Worm (Caenorhabditis elegans) whole organism, L1 larva: ENCODE data around the gene F20E11.18.
"Not testable (repeated sequence)": the region's sequence is repeated elsewhere in the genome, so short reads cannot be mapped to it uniquely, and the experiment has no call there.

Experiments
- C04F5.9 ChIP-seq: sonication (generic microtip); optimal IDR thresholded peaks from 2 replicates; lab custom pipeline; 2016; ENCODE audit warnings: missing genetic modification characterization, missing compliant biosample characterization
- C16A3.4 ChIP-seq: fragments of 150-350 bp; optimal IDR thresholded peaks from 2 replicates; lab custom pipeline; 2014; ENCODE audit warnings: missing biosample characterization, missing genetic modification characterization
- C34B4.2 ChIP-seq: sonication (generic microtip); optimal IDR thresholded peaks from 2 replicates; lab custom pipeline; 2017; ENCODE audit warnings: mild to moderate bottlenecking, missing genetic modification characterization, missing compliant biosample characterization
- F16B12.6 ChIP-seq: fragments of 150-350 bp; optimal IDR thresholded peaks from 2 replicates; lab custom pipeline; 2014; ENCODE audit warnings: missing biosample characterization, missing genetic modification characterization
- Y116A8C.19 ChIP-seq: sonication (generic microtip); optimal IDR thresholded peaks from 2 replicates; lab custom pipeline; 2016; ENCODE audit warnings: missing compliant biosample characterization, missing genetic modification characterization, borderline replicate concordance
- aha-1 ChIP-seq: fragments of 150-350 bp; optimal IDR thresholded peaks from 2 replicates; lab custom pipeline; 2014; ENCODE audit warnings: missing biosample characterization, missing genetic modification characterization
- blmp-1 ChIP-seq: fragments of 150-350 bp; optimal IDR thresholded peaks from 2 replicates; lab custom pipeline; 2014; ENCODE audit warnings: missing biosample characterization, missing genetic modification characterization
- ceh-63 ChIP-seq: fragments of 200-800 bp; sonication (Bioruptor generic); optimal IDR thresholded peaks from 2 replicates; lab custom pipeline; 2018; ENCODE audit warnings: mild to moderate bottlenecking, missing genetic modification characterization, missing compliant biosample characterization
- ceh-8 ChIP-seq: fragments of 200-800 bp; sonication (Bioruptor generic); optimal IDR thresholded peaks from 2 replicates; lab custom pipeline; 2018; ENCODE audit warnings: mild to moderate bottlenecking, missing genetic modification characterization, moderate library complexity, missing compliant biosample characterization
- ceh-82 ChIP-seq, 3 experiments: fragments of 150-350 bp in 1 of 3; sonication (generic microtip) in 2 of 3; optimal IDR thresholded peaks; 2 replicates each; lab custom pipeline; 2014 to 2017; ENCODE audit warnings: missing biosample characterization in 3 of 3, missing genetic modification characterization in 3 of 3
- dpl-1 ChIP-seq, 3 experiments: fragments of 150-350 bp in 2 of 3; sonication (generic microtip) in 1 of 3; optimal IDR thresholded peaks; 2 replicates each; lab custom pipeline; 2014 to 2017; ENCODE audit warnings: missing biosample characterization in 3 of 3, missing genetic modification characterization in 3 of 3, missing genetic modification reagents in 3 of 3
- egl-27 ChIP-seq, 2 experiments: fragments of 150-350 bp in 1 of 2; sonication (generic microtip); optimal IDR thresholded peaks; 3 replicates each; lab custom pipeline; 2017 to 2018; ENCODE audit warnings: missing biosample characterization in 2 of 2, missing genetic modification characterization in 2 of 2, missing genetic modification reagents in 2 of 2
- fkh-10 ChIP-seq: sonication (generic microtip); optimal IDR thresholded peaks from 2 replicates; lab custom pipeline; 2017; ENCODE audit warnings: missing biosample characterization, missing genetic modification reagents, missing genetic modification characterization
- fkh-4 ChIP-seq: sonication (generic microtip); optimal IDR thresholded peaks from 2 replicates; lab custom pipeline; 2016; ENCODE audit warnings: missing compliant biosample characterization, missing genetic modification characterization, borderline replicate concordance
- fkh-8 ChIP-seq: sonication (generic microtip); optimal IDR thresholded peaks from 2 replicates; lab custom pipeline; 2016; ENCODE audit warnings: mild to moderate bottlenecking, missing genetic modification characterization, missing compliant biosample characterization
- grh-1 ChIP-seq: fragments of 200-800 bp; sonication (Bioruptor generic); IDR thresholded peaks from 2 replicates; pipeline ENCODE4 v1.3.6; 2022; ENCODE audit warnings: missing genetic modification reagents, missing genetic modification characterization, missing compliant biosample characterization
- lin-13 ChIP-seq: fragments of 150-350 bp; optimal IDR thresholded peaks from 2 replicates; lab custom pipeline; 2014; ENCODE audit warnings: missing biosample characterization, missing genetic modification reagents, missing genetic modification characterization
- lin-15B ChIP-seq: fragments of 150-350 bp; sonication (generic microtip); optimal IDR thresholded peaks from 3 replicates; lab custom pipeline; 2014; ENCODE audit warnings: missing biosample characterization, missing genetic modification characterization
- mab-9 ChIP-seq: fragments of 200-800 bp; sonication (Bioruptor generic); IDR thresholded peaks from 2 replicates; pipeline ENCODE4 v1.3.6; 2022; ENCODE audit warnings: missing genetic modification reagents, missing genetic modification characterization, missing compliant biosample characterization
- mef-2 ChIP-seq: fragments of 150-350 bp; optimal IDR thresholded peaks from 2 replicates; lab custom pipeline; 2014; ENCODE audit warnings: missing biosample characterization, missing genetic modification characterization
- mep-1 ChIP-seq: fragments of 150-350 bp; optimal IDR thresholded peaks from 2 replicates; lab custom pipeline; 2014; ENCODE audit warnings: missing biosample characterization, missing genetic modification characterization
- nhr-11 ChIP-seq: fragments of 150-350 bp; optimal IDR thresholded peaks from 2 replicates; lab custom pipeline; 2014; ENCODE audit warnings: missing biosample characterization, missing genetic modification characterization
- nhr-20 ChIP-seq: sonication (generic microtip); optimal IDR thresholded peaks from 2 replicates; lab custom pipeline; 2016; ENCODE audit warnings: mild to moderate bottlenecking, missing genetic modification characterization, missing compliant biosample characterization
- nhr-47 ChIP-seq: sonication (generic microtip); optimal IDR thresholded peaks from 2 replicates; lab custom pipeline; 2016; ENCODE audit warnings: mild to moderate bottlenecking, missing genetic modification characterization, moderate library complexity, missing compliant biosample characterization
- nhr-76 ChIP-seq: sonication (generic microtip); optimal IDR thresholded peaks from 2 replicates; lab custom pipeline; 2017; ENCODE audit warnings: missing biosample characterization, missing genetic modification characterization
- nhr-77 ChIP-seq: fragments of 150-350 bp; optimal IDR thresholded peaks from 2 replicates; lab custom pipeline; 2014; ENCODE audit warnings: missing biosample characterization, missing genetic modification characterization
- pax-3 ChIP-seq: fragments of 200-800 bp; sonication (Bioruptor generic); optimal IDR thresholded peaks from 2 replicates; lab custom pipeline; 2018; ENCODE audit warnings: mild to moderate bottlenecking, missing genetic modification characterization, moderate library complexity, missing compliant biosample characterization
- rnt-1 ChIP-seq: sonication (generic microtip); optimal IDR thresholded peaks from 2 replicates; lab custom pipeline; 2016; ENCODE audit warnings: mild to moderate bottlenecking, missing genetic modification characterization, moderate library complexity, missing compliant biosample characterization
- snu-23 ChIP-seq: sonication (generic microtip); optimal IDR thresholded peaks from 2 replicates; lab custom pipeline; 2016; ENCODE audit warnings: missing genetic modification characterization, missing compliant biosample characterization
- swsn-7 ChIP-seq: sonication (generic microtip); optimal IDR thresholded peaks from 2 replicates; lab custom pipeline; 2016; ENCODE audit warnings: missing genetic modification characterization, missing compliant biosample characterization
- tlp-1 ChIP-seq: fragments of 150-350 bp; optimal IDR thresholded peaks from 2 replicates; lab custom pipeline; 2014; ENCODE audit warnings: missing biosample characterization, missing genetic modification characterization
- unc-130 ChIP-seq: fragments of 150-350 bp; optimal IDR thresholded peaks from 2 replicates; lab custom pipeline; 2017; ENCODE audit warnings: missing biosample characterization, missing genetic modification characterization, inconsistent platforms
- unc-62 ChIP-seq: fragments of 150-350 bp; optimal IDR thresholded peaks from 2 replicates; lab custom pipeline; 2014; ENCODE audit warnings: missing biosample characterization, missing genetic modification reagents, missing genetic modification characterization
- xbp-1 ChIP-seq: sonication (generic microtip); optimal IDR thresholded peaks from 2 replicates; lab custom pipeline; 2016; ENCODE audit warnings: missing genetic modification characterization, missing compliant biosample characterization

F20E11.18 gene

ce11 chrV:17430066-17430465 lies 6.3 kb downstream of the F20E11.18 start, which contains the start of gene T27C5.10:
Gene T27C5.10, minus strand, starts transcription at chrV:17430166.
- no peak for TF ChIP-seq C16A3.4 (tag; lab: Kevin White, UChicago)
- no peak for TF ChIP-seq fkh-4
- no peak for TF ChIP-seq pax-3
- TF ChIP-seq dpl-1 (GFP tag; optimal IDR thresholded peaks at IDR 0.05; lab: Kevin White, UChicago): no peak
- no peak for TF ChIP-seq mab-9
- no peak for TF ChIP-seq Y116A8C.19 (tag; lab: Kevin White, UChicago)
- TF ChIP-seq ceh-8: no peak
- no peak for TF ChIP-seq lin-15B (tag; lab: Kevin White, UChicago)
- no peak for TF ChIP-seq unc-130 (tag; lab: Kevin White, UChicago)
- TF ChIP-seq egl-27 (tag; optimal IDR thresholded peaks at IDR 0.05; lab: Kevin White, UChicago): no peak
- TF ChIP-seq, all 84 proteins: peak for 0

- no peak for TF ChIP-seq ceh-63 (GFP tag; lab: Kevin White, UChicago)
- no peak for TF ChIP-seq unc-130 (tag; lab: Kevin White, UChicago)
- TF ChIP-seq lin-13 (GFP tag; lab: Kevin White, UChicago): no peak
- TF ChIP-seq pax-3: no peak
- TF ChIP-seq lin-15B (tag; lab: Kevin White, UChicago): no peak
- no peak for TF ChIP-seq ceh-82 (tag; optimal IDR thresholded peaks at IDR 0.05; lab: Kevin White, UChicago)
- TF ChIP-seq nhr-47: no peak
- no peak for TF ChIP-seq fkh-8 (tag; lab: Kevin White, UChicago)
- TF ChIP-seq tlp-1 (tag; lab: Kevin White, UChicago): no peak
- no peak for TF ChIP-seq nhr-20
- TF ChIP-seq swsn-7: no peak
- no peak for TF ChIP-seq mep-1 (tag; lab: Kevin White, UChicago)
- TF ChIP-seq, all 84 proteins: peak for 0
These were observed 7.1 kb downstream of the F20E11.18 start for ce11 chrV:17429262-17429661.

ce11 chrV:17416833-17417232 lies 19.6 kb downstream of the F20E11.18 start, which contains the start of gene clc-21:
Gene clc-21, plus strand, starts transcription at chrV:17417133.
- no peak for TF ChIP-seq nhr-76 (tag; lab: Kevin White, UChicago)
- no peak for TF ChIP-seq nhr-77 (tag; lab: Kevin White, UChicago)
- no peak for TF ChIP-seq swsn-7
- no peak for TF ChIP-seq egl-27 (tag; optimal IDR thresholded peaks at IDR 0.05; lab: Kevin White, UChicago)
- no peak for TF ChIP-seq snu-23 (GFP tag; lab: Kevin White, UChicago)
- TF ChIP-seq mef-2: no peak
- no peak for TF ChIP-seq C04F5.9

- TF ChIP-seq aha-1 (tag; lab: Kevin White, UChicago) (no peak), unc-62 (no peak), blmp-1 (tag; lab: Kevin White, UChicago) (no peak), F16B12.6 (tag; lab: Kevin White, UChicago) (no peak), xbp-1 (no peak), fkh-10 (GFP tag; lab: Kevin White, UChicago) (no peak), grh-1 (GFP tag; lab: Robert Waterston, UW) (no peak), Y116A8C.19 (tag; lab: Kevin White, UChicago) (no peak), dpl-1 (GFP tag; optimal IDR thresholded peaks at IDR 0.05; lab: Kevin White, UChicago) (no peak), C34B4.2 (no peak)
These were observed 21.4 kb downstream of the F20E11.18 start, which contains the start of gene T27C5.12 for ce11 chrV:17414951-17415350. Gene T27C5.12, plus strand, starts transcription at chrV:17415251.

ce11 chrV:17409955-17410354 lies 26.4 kb downstream of the F20E11.18 start, which contains the start of gene srh-132:
Gene srh-132, plus strand, starts transcription at chrV:17410255.
- not testable (repeated sequence) for TF ChIP-seq nhr-11, C16A3.4, rnt-1 (tag; lab: Kevin White, UChicago)
